Worm (Caenorhabditis elegans): ENCODE results near the gene prp-38.

ce11 chrV:10818498-10818897 is 12.7 kb upstream of the prp-38 start:
- TF ChIP-seq isw-1 (GFP tag; IDR thresholded peaks at IDR 0.05) (no peak), grh-1 (GFP tag; IDR thresholded peaks at IDR 0.05) (no peak), dpl-1 (GFP tag; optimal IDR thresholded peaks at IDR 0.05) (no peak), efl-3 (GFP tag; optimal IDR thresholded peaks at IDR 0.05) (no peak), unc-130 (tag; optimal IDR thresholded peaks at IDR 0.05) (no peak), fkh-10 (GFP tag; optimal IDR thresholded peaks at IDR 0.05) (no peak), pqm-1 (tag; optimal IDR thresholded peaks at IDR 0.05) (no peak), fkh-8 (tag; optimal IDR thresholded peaks at IDR 0.05) (no peak), lin-15B (tag; optimal IDR thresholded peaks at IDR 0.05) (no peak), egl-27 (tag; optimal IDR thresholded peaks at IDR 0.05) (no peak), lin-39 (tag; optimal IDR thresholded peaks at IDR 0.05) (no peak), zip-4 (GFP tag; optimal IDR thresholded peaks at IDR 0.05) (no peak)
